Worm (Caenorhabditis elegans) whole organism, L3 larva: ENCODE data around the gene srj-54.

Experiments used
- daf-12 ChIP-seq: fragments of 150-350 bp; optimal IDR thresholded peaks from 2 replicates; lab custom pipeline; 2014; ENCODE audit warnings: missing biosample characterization, missing genetic modification reagents, missing genetic modification characterization
- fkh-10 ChIP-seq: sonication (generic microtip); optimal IDR thresholded peaks from 2 replicates; lab custom pipeline; 2017; ENCODE audit warnings: missing biosample characterization, missing genetic modification reagents, missing genetic modification characterization
- nhr-12 ChIP-seq: fragments of 150-350 bp; optimal IDR thresholded peaks from 2 replicates; lab custom pipeline; 2014; ENCODE audit warnings: missing biosample characterization, missing genetic modification characterization
- tbx-2 ChIP-seq: sonication (generic microtip); optimal IDR thresholded peaks from 2 replicates; lab custom pipeline; 2016; ENCODE audit warnings: mild to moderate bottlenecking, missing genetic modification characterization, missing compliant biosample characterization
- ztf-11 ChIP-seq: fragments of 150-350 bp; optimal IDR thresholded peaks from 2 replicates; lab custom pipeline; 2014; ENCODE audit warnings: missing biosample characterization, missing genetic modification characterization

- TF ChIP-seq nhr-12 = no peak
- TF ChIP-seq fkh-10 (GFP tag; lab: Kevin White, UChicago) = no peak
- TF ChIP-seq daf-12 = no peak
- TF ChIP-seq tbx-2 = no peak
- no peak for TF ChIP-seq ztf-11 (tag; lab: Kevin White, UChicago)
Measured at ce11 chrV:2888681-2889080, 29.0 kb upstream of the srj-54 start, which contains the start of gene srw-4.
